Worm (Caenorhabditis elegans): ENCODE data around the gene cutl-24.

ce11 chrIV:171036-171435 lies 6.2 kb downstream of the cutl-24 start:
- TF ChIP-seq tbx-7 (tag; optimal IDR thresholded peaks at IDR 0.05) (no peak), rnt-1 (tag; optimal IDR thresholded peaks at IDR 0.05) (no peak), elt-4 (tag; optimal IDR thresholded peaks at IDR 0.05) (no peak), pag-3 (tag; optimal IDR thresholded peaks at IDR 0.05; ENCODE audit: borderline replicate concordance) (no peak), lim-6 (tag; optimal IDR thresholded peaks at IDR 0.05) (no peak), unc-42 (tag; optimal IDR thresholded peaks at IDR 0.05) (no peak), ceh-30 (tag; optimal IDR thresholded peaks at IDR 0.05) (no peak), pha-4 (tag; optimal IDR thresholded peaks at IDR 0.05) (no peak), pqm-1 (tag; optimal IDR thresholded peaks at IDR 0.05) (no peak), fkh-10 (GFP tag; optimal IDR thresholded peaks at IDR 0.05) (no peak), ahr-1 (tag; optimal IDR thresholded peaks at IDR 0.05) (no peak), ama-1 (optimal IDR thresholded peaks at IDR 0.05) (no peak), sox-4 (tag; optimal IDR thresholded peaks at IDR 0.05) (no peak), C38D4.7 (GFP tag; optimal IDR thresholded peaks at IDR 0.05) (no peak)
